Fruit fly (Drosophila melanogaster) whole organism, pupa: Measurements from ENCODE around the gene CG43094.

Experiments used
- CG10348 ChIP-seq: fragments of 200-800 bp; sonication (Bioruptor generic); IDR thresholded peaks from 2 replicates; pipeline ENCODE4 v1.3.6; 2022; ENCODE audit warnings: missing biosample characterization, missing genetic modification characterization
- CG12605 ChIP-seq: fragments of 200-800 bp; sonication (Bioruptor generic); IDR thresholded peaks from 2 replicates; pipeline ENCODE4 v1.3.6; 2022; ENCODE audit warnings: missing biosample characterization, missing genetic modification characterization
- CG13204 ChIP-seq: fragments of 200-800 bp; sonication (Bioruptor generic); optimal IDR thresholded peaks from 2 replicates; lab custom pipeline; 2018; ENCODE audit warnings: missing biosample characterization, mild to moderate bottlenecking, missing genetic modification characterization, moderate library complexity
- CG14655 ChIP-seq: fragments of 200-800 bp; sonication (Bioruptor generic); optimal IDR thresholded peaks from 3 replicates; lab custom pipeline; 2017; ENCODE audit warnings: mild to moderate bottlenecking, missing biosample characterization, missing genetic modification reagents, missing genetic modification characterization
- CG15710 ChIP-seq: fragments of 200-800 bp; sonication (Bioruptor generic); optimal IDR thresholded peaks from 2 replicates; lab custom pipeline; 2018; ENCODE audit warnings: missing biosample characterization, mild to moderate bottlenecking, missing genetic modification characterization, moderate library complexity
- CG17806 ChIP-seq: fragments of 200-800 bp; sonication (Bioruptor generic); optimal IDR thresholded peaks from 2 replicates; lab custom pipeline; 2018; ENCODE audit warnings: missing biosample characterization, mild to moderate bottlenecking, missing genetic modification characterization, moderate library complexity
- CG32121 ChIP-seq: fragments of 200-800 bp; sonication (Bioruptor generic); IDR thresholded peaks from 2 replicates; pipeline ENCODE4 v1.3.6; 2022; ENCODE audit warnings: missing biosample characterization, missing genetic modification characterization
- CG34367 ChIP-seq: fragments of 200-800 bp; sonication (Bioruptor generic); optimal IDR thresholded peaks from 2 replicates; lab custom pipeline; 2018; ENCODE audit warnings: missing biosample characterization, mild to moderate bottlenecking, missing genetic modification characterization
- CG4496 ChIP-seq: fragments of 200-800 bp; sonication (Bioruptor generic); IDR thresholded peaks from 3 replicates; pipeline ENCODE4 v1.3.6; 2022; ENCODE audit warnings: missing biosample characterization, missing genetic modification characterization
- CG8159 ChIP-seq: fragments of 200-800 bp; sonication (Bioruptor generic); optimal IDR thresholded peaks from 3 replicates; lab custom pipeline; 2018; ENCODE audit warnings: missing biosample characterization, mild to moderate bottlenecking, missing genetic modification characterization, moderate library complexity
- CG8301 ChIP-seq: fragments of 200-800 bp; sonication (Bioruptor generic); optimal IDR thresholded peaks from 2 replicates; lab custom pipeline; 2018; ENCODE audit warnings: missing biosample characterization, mild to moderate bottlenecking, missing genetic modification characterization
- CG9948 ChIP-seq: fragments of 200-800 bp; sonication (Bioruptor generic); optimal IDR thresholded peaks from 2 replicates; lab custom pipeline; 2018; ENCODE audit warnings: missing biosample characterization, mild to moderate bottlenecking, missing genetic modification characterization, moderate library complexity
- D1 ChIP-seq: fragments of 200-800 bp; sonication (Bioruptor generic); optimal IDR thresholded peaks from 2 replicates; lab custom pipeline; 2018; ENCODE audit warnings: missing biosample characterization, mild to moderate bottlenecking, missing genetic modification characterization, moderate library complexity
- EcR ChIP-seq: fragments of 200-800 bp; sonication (Bioruptor generic); optimal IDR thresholded peaks from 3 replicates; lab custom pipeline; 2019; ENCODE audit warnings: missing biosample characterization, missing genetic modification characterization, mild to moderate bottlenecking, moderate library complexity, missing genetic modification reagents
- Ets98B ChIP-seq: fragments of 200-800 bp; sonication (Bioruptor generic); IDR thresholded peaks from 2 replicates; pipeline ENCODE4 v1.3.6; 2022; ENCODE audit warnings: missing biosample characterization, missing genetic modification characterization
- Pif1A ChIP-seq: fragments of 200-800 bp; sonication (Bioruptor generic); optimal IDR thresholded peaks from 3 replicates; lab custom pipeline; 2016; ENCODE audit warnings: missing biosample characterization, missing genetic modification characterization
- Pif1B ChIP-seq: fragments of 200-800 bp; sonication (Bioruptor generic); optimal IDR thresholded peaks from 3 replicates; lab custom pipeline; 2016; ENCODE audit warnings: missing biosample characterization, missing genetic modification characterization
- Snoo ChIP-seq: fragments of 200-800 bp; sonication (Bioruptor generic); optimal IDR thresholded peaks from 3 replicates; lab custom pipeline; 2017; ENCODE audit warnings: missing biosample characterization, mild to moderate bottlenecking, missing genetic modification characterization, inconsistent platforms
- fd96Ca ChIP-seq: fragments of 200-800 bp; sonication (Bioruptor generic); IDR thresholded peaks from 3 replicates; pipeline ENCODE4 v1.3.6; 2022; ENCODE audit warnings: missing biosample characterization, missing genetic modification characterization
- gl ChIP-seq: fragments of 200-800 bp; sonication (Bioruptor generic); optimal IDR thresholded peaks from 2 replicates; lab custom pipeline; 2018; ENCODE audit warnings: missing biosample characterization, mild to moderate bottlenecking, missing genetic modification characterization
- rn ChIP-seq: fragments of 200-800 bp; sonication (Bioruptor generic); IDR thresholded peaks from 2 replicates; pipeline ENCODE4 v1.3.6; 2022; ENCODE audit warnings: missing biosample characterization, missing genetic modification characterization

The CG43094 gene

DNA sequence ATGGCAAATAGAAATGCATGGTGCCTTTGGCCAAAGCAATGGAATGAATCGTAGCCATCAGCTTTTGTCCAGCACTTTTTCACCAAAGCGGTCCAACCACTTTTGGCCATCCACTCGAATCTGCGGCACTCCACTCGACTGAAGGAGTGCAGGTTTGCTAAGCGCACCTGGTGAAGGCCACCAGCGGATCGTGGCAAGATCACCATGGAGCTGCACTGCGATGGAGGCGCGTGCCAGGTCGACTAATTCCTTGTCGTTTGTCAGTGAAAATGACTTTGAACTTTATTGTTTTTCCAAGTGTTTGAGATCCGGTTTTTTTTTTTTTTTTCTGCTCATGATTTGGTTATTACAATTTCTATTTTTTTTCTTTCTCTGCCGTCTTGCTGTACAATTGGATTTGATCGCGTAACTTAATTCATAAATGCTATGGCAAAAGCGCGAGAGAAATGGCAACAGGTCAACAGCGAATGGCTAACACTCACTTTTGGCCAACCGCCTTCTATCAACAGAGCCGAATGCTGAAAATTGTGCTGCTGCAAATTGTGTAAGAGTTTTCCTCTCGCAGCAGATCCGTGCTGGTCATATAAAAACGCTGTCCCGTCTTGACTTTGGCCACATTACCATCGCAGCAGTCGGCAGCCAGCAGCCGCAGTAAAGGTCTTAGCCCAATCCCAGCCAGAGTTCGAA is 33.0 kb upstream of the CG43094 start, which contains the start of gene CG7031:
TSS of gene CG7031 (plus strand) at position 637 of the 687 bp plus-strand sequence.
- no peak for TF ChIP-seq CG9948 (tag; lab: Kevin White, UChicago)
- TF ChIP-seq Pif1A (GFP tag; lab: Kevin White, UChicago): no peak
- TF ChIP-seq Pif1B (GFP tag; lab: Kevin White, UChicago): no peak
- no peak for TF ChIP-seq EcR (GFP tag; lab: Kevin White, UChicago)
- TF ChIP-seq CG15710 (tag; lab: Kevin White, UChicago): no peak
- TF ChIP-seq CG32121 (GFP tag; lab: Robert Waterston, UW): peak; percentile 33; the same call in 1 of the 2 replicates
- peak; percentile 65 for TF ChIP-seq CG4496
- no peak for TF ChIP-seq CG8301 (tag; lab: Kevin White, UChicago)
- no peak for TF ChIP-seq rn (GFP tag; lab: Robert Waterston, UW)
- TF ChIP-seq D1 (tag; lab: Kevin White, UChicago): no peak
- no peak; the same call in 1 of the 2 replicates for TF ChIP-seq Ets98B (GFP tag; lab: Robert Waterston, UW)

- TF ChIP-seq CG12605 (GFP tag; lab: Robert Waterston, UW): no peak
- no peak for TF ChIP-seq CG34367 (tag; lab: Kevin White, UChicago)
- TF ChIP-seq CG9948 (tag; lab: Kevin White, UChicago): no peak
- no peak for TF ChIP-seq Pif1B (GFP tag; lab: Kevin White, UChicago)
- no peak for TF ChIP-seq fd96Ca (GFP tag; lab: Robert Waterston, UW)
- TF ChIP-seq CG32121 (GFP tag; lab: Robert Waterston, UW): no peak
- no peak for TF ChIP-seq CG8301 (tag; lab: Kevin White, UChicago)
- no peak for TF ChIP-seq Pif1A (GFP tag; lab: Kevin White, UChicago)
- TF ChIP-seq gl (tag; lab: Kevin White, UChicago): no peak
- TF ChIP-seq CG10348: no peak
- TF ChIP-seq EcR (GFP tag; lab: Kevin White, UChicago): no peak
- no peak for TF ChIP-seq D1 (tag; lab: Kevin White, UChicago)
- no peak for TF ChIP-seq CG8159
- TF ChIP-seq Ets98B (GFP tag; lab: Robert Waterston, UW): no peak
- TF ChIP-seq CG14655: no peak
- no peak for TF ChIP-seq CG13204 (GFP tag; lab: Kevin White, UChicago)
- TF ChIP-seq rn (GFP tag; lab: Robert Waterston, UW): no peak
- no peak for TF ChIP-seq CG15710 (tag; lab: Kevin White, UChicago)
- TF ChIP-seq Snoo (tag; lab: Kevin White, UChicago): no peak
- no peak for TF ChIP-seq CG4496
These were observed 23.2 kb upstream of the CG43094 start for dm6 chr3R:22793953-22794352.

DNA sequence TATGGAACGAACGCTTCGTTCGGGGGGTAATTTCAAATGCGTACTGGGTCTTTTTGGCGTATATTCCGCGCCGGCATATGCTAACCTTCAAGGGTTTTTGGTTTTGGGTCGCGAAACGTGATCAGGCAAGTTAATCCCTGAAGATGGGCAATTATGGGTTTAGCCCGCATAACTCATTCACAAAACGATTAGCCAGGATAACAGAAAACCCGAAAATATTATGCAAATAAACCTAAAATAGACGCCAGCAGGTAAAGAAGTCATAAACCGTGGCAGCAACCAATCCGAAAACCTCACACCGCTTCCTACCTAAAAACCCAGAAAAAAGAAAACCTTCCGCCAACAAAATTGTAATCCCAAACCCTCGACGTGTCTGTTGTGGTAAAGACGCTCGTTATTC is 18.3 kb upstream of the CG43094 start:
- TF ChIP-seq Snoo (tag; lab: Kevin White, UChicago) (no peak), Ets98B (GFP tag; lab: Robert Waterston, UW) (no peak), CG13204 (GFP tag; lab: Kevin White, UChicago) (no peak), CG8159 (no peak), CG4496 (no peak), CG14655 (no peak), CG10348 (no peak), CG12605 (GFP tag; lab: Robert Waterston, UW) (no peak), CG32121 (GFP tag; lab: Robert Waterston, UW) (no peak), rn (GFP tag; lab: Robert Waterston, UW) (no peak), Pif1B (GFP tag; lab: Kevin White, UChicago) (no peak), gl (tag; lab: Kevin White, UChicago) (no peak), CG17806 (no peak), Pif1A (GFP tag; lab: Kevin White, UChicago) (no peak)

dm6 chr3R:22784674-22785316 is 14.0 kb upstream of the CG43094 start:
- TF ChIP-seq EcR (GFP tag; lab: Kevin White, UChicago): no peak
- TF ChIP-seq D1 (tag; lab: Kevin White, UChicago): no peak

DNA sequence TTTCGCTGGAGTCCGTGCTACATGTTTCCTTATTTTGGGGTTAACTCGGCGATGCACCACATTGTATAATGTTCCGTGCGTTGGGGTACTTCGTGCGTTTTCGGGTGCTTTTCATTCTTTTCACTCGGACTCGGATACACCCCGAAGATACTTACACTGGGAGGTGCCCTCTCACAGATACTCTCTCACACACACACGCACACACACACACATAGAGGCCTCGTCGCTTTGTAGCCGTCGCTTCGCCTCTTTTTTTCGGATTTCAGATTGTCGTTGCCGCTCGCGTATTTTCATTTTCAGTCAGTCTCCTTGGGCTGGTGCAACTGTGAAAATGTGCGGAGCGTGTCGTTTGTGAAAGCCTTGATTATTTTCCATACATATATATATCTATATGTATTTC is 10.6 kb upstream of the CG43094 start:
- no peak for TF ChIP-seq CG34367 (tag; lab: Kevin White, UChicago)
- TF ChIP-seq EcR (GFP tag; lab: Kevin White, UChicago): peak; percentile 28
- peak; percentile 95 for TF ChIP-seq fd96Ca (GFP tag; lab: Robert Waterston, UW)
- no peak for TF ChIP-seq CG10348
- TF ChIP-seq Snoo (tag; lab: Kevin White, UChicago): no peak
- peak; percentile 57 for TF ChIP-seq Pif1A (GFP tag; lab: Kevin White, UChicago)
- peak; percentile 28 for TF ChIP-seq CG14655
- peak; percentile 32 for TF ChIP-seq CG13204 (GFP tag; lab: Kevin White, UChicago)
- peak; percentile 96 for TF ChIP-seq Ets98B (GFP tag; lab: Robert Waterston, UW)
- TF ChIP-seq CG15710 (tag; lab: Kevin White, UChicago): peak; percentile 16
- TF ChIP-seq CG4496: peak; percentile 82
- no peak for TF ChIP-seq CG9948 (tag; lab: Kevin White, UChicago)
- TF ChIP-seq CG12605 (GFP tag; lab: Robert Waterston, UW): peak; percentile 74
- peak; percentile 54 for TF ChIP-seq Pif1B (GFP tag; lab: Kevin White, UChicago)
- peak; percentile 95 for TF ChIP-seq CG32121 (GFP tag; lab: Robert Waterston, UW)
